Worm (Caenorhabditis elegans) whole organism, L1 larva: ENCODE data around the gene Y57E12AR.1.
A peak's percentile ranks its signal among the peaks of the same experiment; 100 is the strongest.

Experiments
- C04F5.9 ChIP-seq: sonication (generic microtip); optimal IDR thresholded peaks from 2 replicates; lab custom pipeline; 2016; ENCODE audit warnings: missing genetic modification characterization, missing compliant biosample characterization
- C16A3.4 ChIP-seq: fragments of 150-350 bp; optimal IDR thresholded peaks from 2 replicates; lab custom pipeline; 2014; ENCODE audit warnings: missing biosample characterization, missing genetic modification characterization
- C34B4.2 ChIP-seq: sonication (generic microtip); optimal IDR thresholded peaks from 2 replicates; lab custom pipeline; 2017; ENCODE audit warnings: mild to moderate bottlenecking, missing genetic modification characterization, missing compliant biosample characterization
- Y116A8C.19 ChIP-seq: sonication (generic microtip); optimal IDR thresholded peaks from 2 replicates; lab custom pipeline; 2016; ENCODE audit warnings: missing compliant biosample characterization, missing genetic modification characterization, borderline replicate concordance
- aha-1 ChIP-seq: fragments of 150-350 bp; optimal IDR thresholded peaks from 2 replicates; lab custom pipeline; 2014; ENCODE audit warnings: missing biosample characterization, missing genetic modification characterization
- alr-1 ChIP-seq: fragments of 200-800 bp; sonication (Bioruptor generic); optimal IDR thresholded peaks from 2 replicates; lab custom pipeline; 2018; ENCODE audit warnings: borderline replicate concordance, mild to moderate bottlenecking, missing genetic modification characterization, missing compliant biosample characterization
- ceh-8 ChIP-seq: fragments of 200-800 bp; sonication (Bioruptor generic); optimal IDR thresholded peaks from 2 replicates; lab custom pipeline; 2018; ENCODE audit warnings: mild to moderate bottlenecking, missing genetic modification characterization, moderate library complexity, missing compliant biosample characterization
- ceh-82 ChIP-seq, 3 experiments: fragments of 150-350 bp in 1 of 3; sonication (generic microtip) in 2 of 3; optimal IDR thresholded peaks; 2 replicates each; lab custom pipeline; 2014 to 2017; ENCODE audit warnings: missing biosample characterization in 3 of 3, missing genetic modification characterization in 3 of 3
- ceh-88 ChIP-seq: fragments of 200-800 bp; sonication (Bioruptor generic); IDR thresholded peaks from 2 replicates; pipeline ENCODE4 v1.3.6; 2022; ENCODE audit warnings: missing genetic modification characterization, missing compliant biosample characterization
- ceh-90 ChIP-seq: sonication (generic microtip); optimal IDR thresholded peaks from 2 replicates; lab custom pipeline; 2016; ENCODE audit warnings: missing genetic modification characterization, missing compliant biosample characterization
- dsc-1 ChIP-seq: sonication (generic microtip); optimal IDR thresholded peaks from 2 replicates; lab custom pipeline; 2016; ENCODE audit warnings: mild to moderate bottlenecking, missing genetic modification characterization, missing compliant biosample characterization
- efl-3 ChIP-seq: fragments of 200-800 bp; sonication (Bioruptor generic); optimal IDR thresholded peaks from 2 replicates; lab custom pipeline; 2018; ENCODE audit warnings: mild to moderate bottlenecking, missing genetic modification characterization, missing compliant biosample characterization
- egl-13 ChIP-seq: sonication (generic microtip); optimal IDR thresholded peaks from 2 replicates; lab custom pipeline; 2016; ENCODE audit warnings: missing genotype, missing genetic modification reagents, missing genetic modification characterization, missing compliant biosample characterization
- egl-27 ChIP-seq, 2 experiments: fragments of 150-350 bp in 1 of 2; sonication (generic microtip); optimal IDR thresholded peaks; 3 replicates each; lab custom pipeline; 2017 to 2018; ENCODE audit warnings: missing biosample characterization in 2 of 2, missing genetic modification characterization in 2 of 2, missing genetic modification reagents in 2 of 2
- elt-2 ChIP-seq: sonication (generic microtip); optimal IDR thresholded peaks from 2 replicates; lab custom pipeline; 2016; ENCODE audit warnings: missing genetic modification characterization, mild to moderate bottlenecking, inconsistent platforms, missing compliant biosample characterization, missing genetic modification reagents
- elt-3 ChIP-seq, 6 experiments: fragments of 150-350 bp in 1 of 6; sonication (generic microtip); optimal IDR thresholded peaks; 2 replicates each; lab custom pipeline; 2017 to 2018; ENCODE audit warnings: missing biosample characterization in 6 of 6, missing genetic modification characterization in 6 of 6, inconsistent platforms in 1 of 6
- ets-5 ChIP-seq: fragments of 200-800 bp; sonication (Bioruptor generic); IDR thresholded peaks from 2 replicates; pipeline ENCODE4 v1.3.6; 2022; ENCODE audit warnings: missing genetic modification characterization, missing compliant biosample characterization
- fkh-4 ChIP-seq: sonication (generic microtip); optimal IDR thresholded peaks from 2 replicates; lab custom pipeline; 2016; ENCODE audit warnings: missing compliant biosample characterization, missing genetic modification characterization, borderline replicate concordance
- fos-1 ChIP-seq: fragments of 150-350 bp; optimal IDR thresholded peaks from 2 replicates; lab custom pipeline; 2014; ENCODE audit warnings: missing biosample characterization, missing genetic modification characterization
- hlh-17 ChIP-seq: fragments of 200-800 bp; sonication (Bioruptor generic); optimal IDR thresholded peaks from 2 replicates; lab custom pipeline; 2018; ENCODE audit warnings: missing genetic modification characterization, mild to moderate bottlenecking, missing compliant biosample characterization, moderate library complexity, borderline replicate concordance
- hpl-2 ChIP-seq: fragments of 150-350 bp; optimal IDR thresholded peaks from 2 replicates; lab custom pipeline; 2014; ENCODE audit warnings: missing biosample characterization, missing genetic modification reagents, missing genetic modification characterization
- isw-1 ChIP-seq: fragments of 200-800 bp; sonication (Bioruptor generic); IDR thresholded peaks from 2 replicates; pipeline ENCODE4 v1.3.6; 2022; ENCODE audit warnings: missing genetic modification characterization, missing compliant biosample characterization
- jun-1 ChIP-seq: fragments of 150-350 bp; optimal IDR thresholded peaks from 2 replicates; lab custom pipeline; 2014; ENCODE audit warnings: missing biosample characterization, missing genetic modification reagents, missing genetic modification characterization
- lin-13 ChIP-seq: fragments of 150-350 bp; optimal IDR thresholded peaks from 2 replicates; lab custom pipeline; 2014; ENCODE audit warnings: missing biosample characterization, missing genetic modification reagents, missing genetic modification characterization
- lin-35 ChIP-seq, 2 experiments: fragments of 150-350 bp; optimal IDR thresholded peaks; 2 replicates each; lab custom pipeline; 2014; ENCODE audit warnings: missing biosample characterization in 2 of 2, missing genetic modification characterization in 2 of 2, missing genetic modification reagents in 2 of 2
- lin-39 ChIP-seq: fragments of 150-350 bp; optimal IDR thresholded peaks from 2 replicates; lab custom pipeline; 2014; ENCODE audit warnings: missing biosample characterization, missing genetic modification reagents, missing genetic modification characterization
- lir-3 ChIP-seq: sonication (generic microtip); optimal IDR thresholded peaks from 2 replicates; lab custom pipeline; 2016; ENCODE audit warnings: mild to moderate bottlenecking, missing genetic modification characterization, moderate library complexity, missing compliant biosample characterization; ENCODE audit not compliant: poor library complexity
- lsy-2 ChIP-seq, 2 experiments: fragments of 150-350 bp; optimal IDR thresholded peaks; 2 replicates each; lab custom pipeline; 2014; ENCODE audit warnings: missing biosample characterization in 2 of 2, missing genetic modification characterization in 2 of 2
- mef-2 ChIP-seq: fragments of 150-350 bp; optimal IDR thresholded peaks from 2 replicates; lab custom pipeline; 2014; ENCODE audit warnings: missing biosample characterization, missing genetic modification characterization
- mep-1 ChIP-seq: fragments of 150-350 bp; optimal IDR thresholded peaks from 2 replicates; lab custom pipeline; 2014; ENCODE audit warnings: missing biosample characterization, missing genetic modification characterization
- nhr-11 ChIP-seq: fragments of 150-350 bp; optimal IDR thresholded peaks from 2 replicates; lab custom pipeline; 2014; ENCODE audit warnings: missing biosample characterization, missing genetic modification characterization
- nhr-12 ChIP-seq: sonication (generic microtip); optimal IDR thresholded peaks from 2 replicates; lab custom pipeline; 2017; ENCODE audit warnings: missing biosample characterization, missing genetic modification characterization
- nhr-19 ChIP-seq: fragments of 200-800 bp; sonication (Bioruptor generic); conservative IDR thresholded peaks from 2 replicates; pipeline ENCODE4 v1.3.6; 2022; ENCODE audit warnings: missing genetic modification characterization, missing compliant biosample characterization
- nhr-20 ChIP-seq: sonication (generic microtip); optimal IDR thresholded peaks from 2 replicates; lab custom pipeline; 2016; ENCODE audit warnings: mild to moderate bottlenecking, missing genetic modification characterization, missing compliant biosample characterization
- nhr-237 ChIP-seq: fragments of 150-350 bp; optimal IDR thresholded peaks from 2 replicates; lab custom pipeline; 2014; ENCODE audit warnings: missing biosample characterization, missing genetic modification characterization
- nhr-28 ChIP-seq: fragments of 150-350 bp; optimal IDR thresholded peaks from 2 replicates; lab custom pipeline; 2014; ENCODE audit warnings: missing biosample characterization, missing genetic modification characterization
- nhr-47 ChIP-seq: sonication (generic microtip); optimal IDR thresholded peaks from 2 replicates; lab custom pipeline; 2016; ENCODE audit warnings: mild to moderate bottlenecking, missing genetic modification characterization, moderate library complexity, missing compliant biosample characterization
- nhr-71 ChIP-seq: sonication (generic microtip); optimal IDR thresholded peaks from 2 replicates; lab custom pipeline; 2016; ENCODE audit warnings: mild to moderate bottlenecking, missing genetic modification characterization, moderate library complexity, missing compliant biosample characterization
- nhr-76 ChIP-seq: sonication (generic microtip); optimal IDR thresholded peaks from 2 replicates; lab custom pipeline; 2017; ENCODE audit warnings: missing biosample characterization, missing genetic modification characterization
- nhr-77 ChIP-seq: fragments of 150-350 bp; optimal IDR thresholded peaks from 2 replicates; lab custom pipeline; 2014; ENCODE audit warnings: missing biosample characterization, missing genetic modification characterization
- nhr-85 ChIP-seq: sonication (generic microtip); peaks from one replicate; lab custom pipeline; 2016; ENCODE audit warnings: missing genetic modification characterization, inconsistent platforms, missing compliant biosample characterization
- pag-3 ChIP-seq: sonication (generic microtip); optimal IDR thresholded peaks from 2 replicates; lab custom pipeline; 2017; ENCODE audit warnings: missing genetic modification characterization, mild to moderate bottlenecking, missing compliant biosample characterization, antibody characterized with exemption, borderline replicate concordance; ENCODE audit not compliant: insufficient read depth
- pax-3 ChIP-seq: fragments of 200-800 bp; sonication (Bioruptor generic); optimal IDR thresholded peaks from 2 replicates; lab custom pipeline; 2018; ENCODE audit warnings: mild to moderate bottlenecking, missing genetic modification characterization, moderate library complexity, missing compliant biosample characterization
- swsn-7 ChIP-seq: sonication (generic microtip); optimal IDR thresholded peaks from 2 replicates; lab custom pipeline; 2016; ENCODE audit warnings: missing genetic modification characterization, missing compliant biosample characterization
- tlp-1 ChIP-seq: fragments of 150-350 bp; optimal IDR thresholded peaks from 2 replicates; lab custom pipeline; 2014; ENCODE audit warnings: missing biosample characterization, missing genetic modification characterization
- unc-30 ChIP-seq: sonication (generic microtip); optimal IDR thresholded peaks from 2 replicates; lab custom pipeline; 2017; ENCODE audit warnings: missing biosample characterization, missing genetic modification characterization
- unc-86 ChIP-seq: sonication (generic microtip); optimal IDR thresholded peaks from 2 replicates; lab custom pipeline; 2016; ENCODE audit warnings: missing genetic modification characterization, missing compliant biosample characterization
- unc-98 ChIP-seq: fragments of 200-800 bp; sonication (Bioruptor generic); IDR thresholded peaks from 2 replicates; pipeline ENCODE4 v1.3.6; 2022; ENCODE audit warnings: missing genetic modification characterization, missing compliant biosample characterization
- xbp-1 ChIP-seq: sonication (generic microtip); optimal IDR thresholded peaks from 2 replicates; lab custom pipeline; 2016; ENCODE audit warnings: missing genetic modification characterization, missing compliant biosample characterization
- zag-1 ChIP-seq: fragments of 150-350 bp; optimal IDR thresholded peaks from 2 replicates; lab custom pipeline; 2014; ENCODE audit warnings: missing biosample characterization, missing genetic modification characterization
- ztf-11 ChIP-seq, 2 experiments: sonication (generic microtip); optimal IDR thresholded peaks; 2 replicates each; lab custom pipeline; 2016 to 2017; ENCODE audit warnings: missing genetic modification characterization in 2 of 2, missing biosample characterization in 1 of 2, missing compliant biosample characterization in 1 of 2
- ztf-4 ChIP-seq: fragments of 150-350 bp; optimal IDR thresholded peaks from 2 replicates; lab custom pipeline; 2014; ENCODE audit warnings: missing biosample characterization, missing genetic modification characterization

The Y57E12AR.1 gene

ce11 chrV:7093720-7094401, 28.7 kb upstream of the Y57E12AR.1 start, which contains the start of gene nhr-135 (continued):
- no peak for TF ChIP-seq nhr-12
- no peak for TF ChIP-seq unc-98
- TF ChIP-seq mef-2: no peak
- peak; percentile 58 for TF ChIP-seq mep-1 (tag; lab: Kevin White, UChicago)
- TF ChIP-seq nhr-76 (tag; lab: Kevin White, UChicago): no peak
- no peak for TF ChIP-seq lir-3 (tag; lab: Kevin White, UChicago)
- no peak for TF ChIP-seq efl-3 (GFP tag; lab: Kevin White, UChicago)
- no peak for TF ChIP-seq hlh-17 (GFP tag; lab: Kevin White, UChicago)
- no peak for TF ChIP-seq nhr-237 (tag; lab: Kevin White, UChicago)
- TF ChIP-seq fos-1 (tag; lab: Kevin White, UChicago): no peak
- TF ChIP-seq C16A3.4: peak; percentile 6
- no peak for TF ChIP-seq ceh-82 (tag; optimal IDR thresholded peaks at IDR 0.05; lab: Kevin White, UChicago)
- peak; percentile 66 for TF ChIP-seq nhr-71 (tag; lab: Kevin White, UChicago)
- TF ChIP-seq elt-3 (tag; optimal IDR thresholded peaks at IDR 0.05; lab: Kevin White, UChicago): peak in 4 of 6 experiments; percentile 12 to 69 (median 49)
- peak in 1 of 2 experiments; percentile 50 for TF ChIP-seq lsy-2 (tag; optimal IDR thresholded peaks at IDR 0.05; lab: Kevin White, UChicago)
- peak in 1 of 2 experiments; percentile 77 for TF ChIP-seq lin-35 (GFP tag; optimal IDR thresholded peaks at IDR 0.05; lab: Kevin White, UChicago)
- TF ChIP-seq fkh-4: no peak
- no peak for TF ChIP-seq C04F5.9 (tag; lab: Kevin White, UChicago)
- no peak for TF ChIP-seq lin-13 (GFP tag; lab: Kevin White, UChicago)
- TF ChIP-seq ceh-88: no peak
- TF ChIP-seq ceh-90 (tag; lab: Kevin White, UChicago): no peak
- no peak for TF ChIP-seq xbp-1 (tag; lab: Kevin White, UChicago)
- no peak for TF ChIP-seq swsn-7 (tag; lab: Kevin White, UChicago)
- no peak for TF ChIP-seq pag-3
- no peak for TF ChIP-seq Y116A8C.19
- TF ChIP-seq pax-3: no peak
- TF ChIP-seq isw-1: no peak
- no peak for TF ChIP-seq dsc-1 (tag; lab: Kevin White, UChicago)
- no peak for TF ChIP-seq unc-86 (tag; lab: Kevin White, UChicago)
- TF ChIP-seq egl-27 (tag; optimal IDR thresholded peaks at IDR 0.05; lab: Kevin White, UChicago): no peak
- TF ChIP-seq ceh-8 (GFP tag; lab: Kevin White, UChicago): no peak
- peak; percentile 43 for TF ChIP-seq nhr-77 (tag; lab: Kevin White, UChicago)
- no peak for TF ChIP-seq ztf-4 (tag; lab: Kevin White, UChicago)
- no peak for TF ChIP-seq aha-1
- no peak for TF ChIP-seq ztf-11 (tag; optimal IDR thresholded peaks at IDR 0.05; lab: Kevin White, UChicago)
- TF ChIP-seq elt-2 (tag; lab: Kevin White, UChicago): peak; percentile 81
- TF ChIP-seq egl-13: no peak
- TF ChIP-seq unc-30 (tag; lab: Kevin White, UChicago): no peak
- TF ChIP-seq nhr-20: peak; percentile 93
- no peak for TF ChIP-seq zag-1
- no peak for TF ChIP-seq C34B4.2
- peak; percentile 57 for TF ChIP-seq nhr-85 (tag; lab: Kevin White, UChicago)
- no peak for TF ChIP-seq alr-1 (tag; lab: Kevin White, UChicago)
- no peak for TF ChIP-seq nhr-28 (tag; lab: Kevin White, UChicago)
- peak; percentile 25 for TF ChIP-seq nhr-19 (GFP tag; lab: Robert Waterston, UW)
- no peak for TF ChIP-seq jun-1
- TF ChIP-seq lin-39: no peak
- TF ChIP-seq tlp-1: no peak
- TF ChIP-seq ets-5 (GFP tag; lab: Robert Waterston, UW): no peak
- no peak for TF ChIP-seq hpl-2 (GFP tag; lab: Kevin White, UChicago)
- no peak for TF ChIP-seq nhr-11 (tag; lab: Kevin White, UChicago)
- peak; percentile 27 for TF ChIP-seq nhr-47 (tag; lab: Kevin White, UChicago)
